Fruit fly (Drosophila melanogaster) whole organism, adult: ENCODE measurements around the gene ND-B16.6.

Experiments
- CG11617 ChIP-seq: fragments of 200-800 bp; sonication (Bioruptor generic); optimal IDR thresholded peaks from 2 replicates; lab custom pipeline; 2017; ENCODE audit warnings: mild to moderate bottlenecking, missing biosample characterization, missing genetic modification reagents, missing genetic modification characterization
- CG33017 ChIP-seq: fragments of 200-800 bp; sonication (Bioruptor generic); optimal IDR thresholded peaks from 2 replicates; lab custom pipeline; 2018; ENCODE audit warnings: missing biosample characterization, mild to moderate bottlenecking, missing genetic modification characterization, moderate library complexity
- CG7045 ChIP-seq: fragments of 200-800 bp; sonication (Bioruptor generic); optimal IDR thresholded peaks from 2 replicates; lab custom pipeline; 2017; ENCODE audit warnings: missing biosample characterization, mild to moderate bottlenecking, missing genetic modification characterization
- Crg-1 ChIP-seq: fragments of 200-800 bp; sonication (Bioruptor generic); optimal IDR thresholded peaks from 2 replicates; lab custom pipeline; 2016; ENCODE audit warnings: missing biosample characterization, missing genetic modification characterization
- Mnt ChIP-seq: fragments of 200-800 bp; sonication (Bioruptor generic); optimal IDR thresholded peaks from 2 replicates; lab custom pipeline; 2016; ENCODE audit warnings: missing biosample characterization, mild to moderate bottlenecking, missing genetic modification characterization
- bab1 ChIP-seq: fragments of 200-800 bp; sonication (Bioruptor generic); optimal IDR thresholded peaks from 3 replicates; lab custom pipeline; 2019; ENCODE audit warnings: missing biosample characterization, mild to moderate bottlenecking, missing genetic modification characterization, moderate library complexity
- cic ChIP-seq: fragments of 200-800 bp; sonication (Bioruptor generic); optimal IDR thresholded peaks from 2 replicates; lab custom pipeline; 2017; ENCODE audit warnings: missing biosample characterization, mild to moderate bottlenecking, missing genetic modification characterization, moderate library complexity
- kay ChIP-seq: fragments of 200-800 bp; sonication (Bioruptor generic); peaks from one replicate; lab custom pipeline; 2016; ENCODE audit warnings: missing biosample characterization, missing genetic modification characterization, borderline replicate concordance
- ovo ChIP-seq: fragments of 200-800 bp; sonication (Bioruptor generic); optimal IDR thresholded peaks from 2 replicates; lab custom pipeline; 2016; ENCODE audit warnings: missing biosample characterization, missing genetic modification characterization
- pad ChIP-seq: fragments of 200-800 bp; sonication (Bioruptor generic); optimal IDR thresholded peaks from 3 replicates; lab custom pipeline; 2017; ENCODE audit warnings: missing biosample characterization, missing genetic modification characterization, mild to moderate bottlenecking, moderate library complexity, missing genetic modification reagents
- tj ChIP-seq: fragments of 200-800 bp; sonication (Bioruptor generic); optimal IDR thresholded peaks from 3 replicates; lab custom pipeline; 2017; ENCODE audit warnings: missing biosample characterization, mild to moderate bottlenecking, missing genetic modification characterization, moderate library complexity
- toe ChIP-seq: fragments of 200-800 bp; sonication (Bioruptor generic); optimal IDR thresholded peaks from 2 replicates; lab custom pipeline; 2016; ENCODE audit warnings: missing biosample characterization, missing genetic modification characterization

- TF ChIP-seq cic (no peak), tj (GFP tag; lab: Kevin White, UChicago) (no peak), ovo (GFP tag; lab: Kevin White, UChicago) (no peak), toe (no peak), CG7045 (GFP tag; lab: Kevin White, UChicago) (no peak), CG33017 (no peak), Mnt (GFP tag; lab: Kevin White, UChicago) (no peak), kay (GFP tag; lab: Kevin White, UChicago) (no peak), CG11617 (GFP tag; lab: Kevin White, UChicago) (no peak), Crg-1 (GFP tag; lab: Kevin White, UChicago) (no peak), bab1 (GFP tag; lab: Kevin White, UChicago) (no peak), pad (GFP tag; lab: Kevin White, UChicago) (no peak)
These were observed 6.9 kb downstream of the ND-B16.6 start for dm6 chrX:6343323-6343722.
